Fruit fly (Drosophila melanogaster) whole organism: ENCODE measurements around the gene CG9386.

Experiments used
- CG8478 ChIP-seq: fragments of >200 bp; optimal IDR thresholded peaks from 2 replicates; lab custom pipeline; 2018; ENCODE audit warnings: inconsistent platforms
- Dll ChIP-seq: fragments of >200 bp; optimal IDR thresholded peaks from 2 replicates; lab custom pipeline; 2017
- EcR ChIP-seq, 2 experiments: fragments of >200 bp; optimal IDR thresholded peaks; 2 replicates each; lab custom pipeline; 2017; ENCODE audit warnings: missing biosample characterization in 2 of 2, missing genetic modification characterization in 2 of 2, missing genetic modification reagents in 2 of 2
- psq ChIP-seq: fragments of >200 bp; optimal IDR thresholded peaks from 2 replicates; lab custom pipeline; 2017
- usp ChIP-seq: fragments of >200 bp; optimal IDR thresholded peaks from 2 replicates; lab custom pipeline; 2017; ENCODE audit warnings: missing biosample characterization, missing genetic modification characterization, mixed read lengths

DNA sequence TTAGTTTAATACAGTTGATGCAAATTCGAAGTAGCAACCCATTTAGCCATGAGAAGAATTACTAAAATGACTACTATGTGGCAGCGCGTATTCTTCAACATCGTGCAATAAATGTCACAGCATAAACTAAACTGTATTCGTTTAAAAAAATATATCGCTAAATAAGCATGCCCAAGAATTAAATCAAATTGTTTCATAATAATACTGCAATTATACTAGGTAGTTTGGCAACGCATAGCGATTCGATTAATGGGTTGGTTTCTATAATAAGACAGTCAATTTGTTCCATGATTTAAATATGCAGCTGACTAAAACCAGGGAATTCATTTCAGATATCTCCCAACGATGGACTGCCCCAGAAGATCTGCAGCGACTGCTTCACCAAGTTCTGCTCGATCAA lies 27.9 kb upstream of the CG9386 start, which contains the start of gene CG33654:
- no peak for TF ChIP-seq psq (lab: Kevin White, UChicago)
- no peak for TF ChIP-seq Dll (lab: Kevin White, UChicago)
- TF ChIP-seq usp (GFP tag; lab: Kevin White, UChicago), result no peak
- TF ChIP-seq EcR (GFP tag; optimal IDR thresholded peaks at IDR 0.05; lab: Kevin White, UChicago), result no peak
- no peak for TF ChIP-seq CG8478 (lab: Kevin White, UChicago)
